Worm (Caenorhabditis elegans) whole organism, early embryonic: ENCODE data around the gene ivns-1.

Source experiments
- B0310.2 ChIP-seq: sonication (generic microtip); optimal IDR thresholded peaks from 2 replicates; lab custom pipeline; 2016; ENCODE audit warnings: mild to moderate bottlenecking, missing genetic modification characterization, missing compliant biosample characterization
- F13C5.2 ChIP-seq: sonication (generic microtip); optimal IDR thresholded peaks from 2 replicates; lab custom pipeline; 2017; ENCODE audit warnings: mild to moderate bottlenecking, missing genetic modification characterization, inconsistent platforms, missing compliant biosample characterization
- ama-1 ChIP-seq: fragments of 150-350 bp; optimal IDR thresholded peaks from 2 replicates; lab custom pipeline; 2014
- ceh-36 ChIP-seq: sonication (generic microtip); optimal IDR thresholded peaks from 2 replicates; lab custom pipeline; 2016; ENCODE audit warnings: missing genetic modification characterization, inconsistent platforms, missing compliant biosample characterization
- ets-7 ChIP-seq: sonication (generic microtip); optimal IDR thresholded peaks from 2 replicates; lab custom pipeline; 2016; ENCODE audit warnings: missing genotype, missing genetic modification characterization, missing compliant biosample characterization
- flt-1 ChIP-seq: fragments of 200-800 bp; sonication (Bioruptor generic); IDR thresholded peaks from 2 replicates; pipeline ENCODE4 v1.3.6; 2022; ENCODE audit warnings: missing genetic modification characterization, missing compliant biosample characterization
- hmbx-1 ChIP-seq: sonication (generic microtip); optimal IDR thresholded peaks from 2 replicates; lab custom pipeline; 2016; ENCODE audit warnings: mild to moderate bottlenecking, missing genetic modification characterization, missing compliant biosample characterization
- pes-1 ChIP-seq: fragments of 200-800 bp; sonication (Bioruptor generic); IDR thresholded peaks from 2 replicates; pipeline ENCODE4 v1.3.6; 2022; ENCODE audit warnings: missing genetic modification reagents, missing genetic modification characterization, missing compliant biosample characterization
- sea-1 ChIP-seq: fragments of 200-800 bp; sonication (Bioruptor generic); conservative IDR thresholded peaks from 2 replicates; pipeline ENCODE4 v1.3.6; 2022; ENCODE audit warnings: missing genetic modification characterization, missing compliant biosample characterization
- tbx-37 ChIP-seq: fragments of 200-800 bp; sonication (Bioruptor generic); conservative IDR thresholded peaks from 2 replicates; pipeline ENCODE4 v1.3.6; 2022; ENCODE audit warnings: missing genetic modification reagents, missing genetic modification characterization, missing compliant biosample characterization
- tra-4 ChIP-seq: sonication (generic microtip); optimal IDR thresholded peaks from 2 replicates; lab custom pipeline; 2017; ENCODE audit warnings: missing genetic modification characterization, missing compliant biosample characterization

DNA sequence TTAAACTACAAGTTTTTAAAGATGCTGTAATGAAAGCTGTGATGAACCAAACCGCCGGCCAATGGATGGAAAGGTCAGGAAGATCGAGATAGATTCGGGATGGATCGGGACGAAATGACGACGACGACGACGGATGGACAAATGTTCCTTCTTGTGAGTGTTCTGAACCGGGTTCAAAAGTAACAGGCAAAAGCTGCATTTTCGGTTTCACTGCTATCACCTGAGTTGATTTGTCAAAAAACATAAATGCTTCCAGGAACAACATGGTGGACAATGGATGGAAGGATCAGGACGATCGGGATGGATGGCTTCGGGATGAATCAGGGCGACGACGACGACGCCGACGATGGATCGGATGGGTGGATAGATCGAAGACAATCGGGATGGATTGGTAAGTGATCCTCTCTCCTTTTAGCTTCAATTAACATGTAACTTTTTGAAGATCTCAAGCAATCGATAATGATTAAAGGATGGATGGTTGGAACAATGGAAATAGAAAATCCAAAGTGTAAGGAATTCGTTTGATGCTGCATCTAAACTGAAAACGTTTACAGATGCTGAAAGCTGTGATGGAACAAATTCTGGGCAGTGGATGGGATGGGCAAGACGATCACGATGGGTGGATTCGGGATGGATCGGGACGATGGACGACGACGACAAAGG, 30.7 kb downstream of the ivns-1 start, which contains the start of the genes T24D5.6 and R09A8.9:
- no peak for TF ChIP-seq B0310.2 (tag; lab: Kevin White, UChicago)
- no peak for TF ChIP-seq tra-4 (tag; lab: Kevin White, UChicago)
- TF ChIP-seq tbx-37 (GFP tag; lab: Robert Waterston, UW), result no peak
- TF ChIP-seq ama-1 (lab: Kevin White, UChicago), result no peak
- TF ChIP-seq pes-1 (GFP tag; lab: Robert Waterston, UW), result no peak
- TF ChIP-seq sea-1, result no peak
- no peak for TF ChIP-seq ceh-36 (tag; lab: Kevin White, UChicago)
- TF ChIP-seq hmbx-1 (tag; lab: Kevin White, UChicago), result no peak
- TF ChIP-seq ets-7 (tag; lab: Kevin White, UChicago), result no peak
- no peak for TF ChIP-seq flt-1 (GFP tag; lab: Robert Waterston, UW)
- TF ChIP-seq F13C5.2 (tag; lab: Kevin White, UChicago), result no peak
